Worm (Caenorhabditis elegans) whole organism, L1 larva: ENCODE measurements around the gene srx-73.
A peak's percentile ranks its signal among the peaks of the same experiment; 100 is the strongest.

ENCODE experiments used
- C04F5.9 ChIP-seq: sonication (generic microtip); optimal IDR thresholded peaks from 2 replicates; lab custom pipeline; 2016; ENCODE audit warnings: missing genetic modification characterization, missing compliant biosample characterization
- C16A3.4 ChIP-seq: fragments of 150-350 bp; optimal IDR thresholded peaks from 2 replicates; lab custom pipeline; 2014; ENCODE audit warnings: missing biosample characterization, missing genetic modification characterization
- C34B4.2 ChIP-seq: sonication (generic microtip); optimal IDR thresholded peaks from 2 replicates; lab custom pipeline; 2017; ENCODE audit warnings: mild to moderate bottlenecking, missing genetic modification characterization, missing compliant biosample characterization
- Y116A8C.19 ChIP-seq: sonication (generic microtip); optimal IDR thresholded peaks from 2 replicates; lab custom pipeline; 2016; ENCODE audit warnings: missing compliant biosample characterization, missing genetic modification characterization, borderline replicate concordance
- aha-1 ChIP-seq: fragments of 150-350 bp; optimal IDR thresholded peaks from 2 replicates; lab custom pipeline; 2014; ENCODE audit warnings: missing biosample characterization, missing genetic modification characterization
- alr-1 ChIP-seq: fragments of 200-800 bp; sonication (Bioruptor generic); optimal IDR thresholded peaks from 2 replicates; lab custom pipeline; 2018; ENCODE audit warnings: borderline replicate concordance, mild to moderate bottlenecking, missing genetic modification characterization, missing compliant biosample characterization
- aly-2 ChIP-seq: fragments of 150-350 bp; optimal IDR thresholded peaks from 2 replicates; lab custom pipeline; 2014; ENCODE audit warnings: missing biosample characterization, missing genetic modification characterization
- blmp-1 ChIP-seq: fragments of 150-350 bp; optimal IDR thresholded peaks from 2 replicates; lab custom pipeline; 2014; ENCODE audit warnings: missing biosample characterization, missing genetic modification characterization
- ceh-82 ChIP-seq, 3 experiments: fragments of 150-350 bp in 1 of 3; sonication (generic microtip) in 2 of 3; optimal IDR thresholded peaks; 2 replicates each; lab custom pipeline; 2014 to 2017; ENCODE audit warnings: missing biosample characterization in 3 of 3, missing genetic modification characterization in 3 of 3
- ceh-88 ChIP-seq: fragments of 200-800 bp; sonication (Bioruptor generic); IDR thresholded peaks from 2 replicates; pipeline ENCODE4 v1.3.6; 2022; ENCODE audit warnings: missing genetic modification characterization, missing compliant biosample characterization
- ceh-90 ChIP-seq: sonication (generic microtip); optimal IDR thresholded peaks from 2 replicates; lab custom pipeline; 2016; ENCODE audit warnings: missing genetic modification characterization, missing compliant biosample characterization
- dpl-1 ChIP-seq, 3 experiments: fragments of 150-350 bp in 2 of 3; sonication (generic microtip) in 1 of 3; optimal IDR thresholded peaks; 2 replicates each; lab custom pipeline; 2014 to 2017; ENCODE audit warnings: missing biosample characterization in 3 of 3, missing genetic modification characterization in 3 of 3, missing genetic modification reagents in 3 of 3
- efl-1 ChIP-seq, 4 experiments: fragments of 150-350 bp; optimal IDR thresholded peaks in 3 of 4; peaks in 1 of 4; 1 replicate in 1 of 4; 2 replicates in 3 of 4; lab custom pipeline; 2014; ENCODE audit warnings: missing biosample characterization in 2 of 4, missing genetic modification characterization in 2 of 4, missing genetic modification reagents in 2 of 4
- elt-2 ChIP-seq: sonication (generic microtip); optimal IDR thresholded peaks from 2 replicates; lab custom pipeline; 2016; ENCODE audit warnings: missing genetic modification characterization, mild to moderate bottlenecking, inconsistent platforms, missing compliant biosample characterization, missing genetic modification reagents
- fos-1 ChIP-seq: fragments of 150-350 bp; optimal IDR thresholded peaks from 2 replicates; lab custom pipeline; 2014; ENCODE audit warnings: missing biosample characterization, missing genetic modification characterization
- hpl-2 ChIP-seq: fragments of 150-350 bp; optimal IDR thresholded peaks from 2 replicates; lab custom pipeline; 2014; ENCODE audit warnings: missing biosample characterization, missing genetic modification reagents, missing genetic modification characterization
- irx-1 ChIP-seq: sonication (generic microtip); optimal IDR thresholded peaks from 2 replicates; lab custom pipeline; 2016; ENCODE audit warnings: missing genetic modification characterization, missing compliant biosample characterization
- isw-1 ChIP-seq: fragments of 200-800 bp; sonication (Bioruptor generic); IDR thresholded peaks from 2 replicates; pipeline ENCODE4 v1.3.6; 2022; ENCODE audit warnings: missing genetic modification characterization, missing compliant biosample characterization
- jun-1 ChIP-seq: fragments of 150-350 bp; optimal IDR thresholded peaks from 2 replicates; lab custom pipeline; 2014; ENCODE audit warnings: missing biosample characterization, missing genetic modification reagents, missing genetic modification characterization
- lin-13 ChIP-seq: fragments of 150-350 bp; optimal IDR thresholded peaks from 2 replicates; lab custom pipeline; 2014; ENCODE audit warnings: missing biosample characterization, missing genetic modification reagents, missing genetic modification characterization
- lin-35 ChIP-seq, 2 experiments: fragments of 150-350 bp; optimal IDR thresholded peaks; 2 replicates each; lab custom pipeline; 2014; ENCODE audit warnings: missing biosample characterization in 2 of 2, missing genetic modification characterization in 2 of 2, missing genetic modification reagents in 2 of 2
- lin-39 ChIP-seq: fragments of 150-350 bp; optimal IDR thresholded peaks from 2 replicates; lab custom pipeline; 2014; ENCODE audit warnings: missing biosample characterization, missing genetic modification reagents, missing genetic modification characterization
- lir-3 ChIP-seq: sonication (generic microtip); optimal IDR thresholded peaks from 2 replicates; lab custom pipeline; 2016; ENCODE audit warnings: mild to moderate bottlenecking, missing genetic modification characterization, moderate library complexity, missing compliant biosample characterization; ENCODE audit not compliant: poor library complexity
- lsy-2 ChIP-seq, 2 experiments: fragments of 150-350 bp; optimal IDR thresholded peaks; 2 replicates each; lab custom pipeline; 2014; ENCODE audit warnings: missing biosample characterization in 2 of 2, missing genetic modification characterization in 2 of 2
- mdl-1 ChIP-seq, 2 experiments: fragments of 150-350 bp; optimal IDR thresholded peaks; 2 replicates each; lab custom pipeline; 2014 to 2017; ENCODE audit warnings: missing biosample characterization in 2 of 2, missing genetic modification characterization in 2 of 2, inconsistent platforms in 1 of 2
- mef-2 ChIP-seq: fragments of 150-350 bp; optimal IDR thresholded peaks from 2 replicates; lab custom pipeline; 2014; ENCODE audit warnings: missing biosample characterization, missing genetic modification characterization
- nhr-11 ChIP-seq: fragments of 150-350 bp; optimal IDR thresholded peaks from 2 replicates; lab custom pipeline; 2014; ENCODE audit warnings: missing biosample characterization, missing genetic modification characterization
- nhr-20 ChIP-seq: sonication (generic microtip); optimal IDR thresholded peaks from 2 replicates; lab custom pipeline; 2016; ENCODE audit warnings: mild to moderate bottlenecking, missing genetic modification characterization, missing compliant biosample characterization
- nhr-237 ChIP-seq: fragments of 150-350 bp; optimal IDR thresholded peaks from 2 replicates; lab custom pipeline; 2014; ENCODE audit warnings: missing biosample characterization, missing genetic modification characterization
- nhr-47 ChIP-seq: sonication (generic microtip); optimal IDR thresholded peaks from 2 replicates; lab custom pipeline; 2016; ENCODE audit warnings: mild to moderate bottlenecking, missing genetic modification characterization, moderate library complexity, missing compliant biosample characterization
- nhr-84 ChIP-seq: sonication (generic microtip); optimal IDR thresholded peaks from 2 replicates; lab custom pipeline; 2017; ENCODE audit warnings: missing biosample characterization, missing genetic modification characterization
- nhr-90 ChIP-seq: sonication (generic microtip); optimal IDR thresholded peaks from 2 replicates; lab custom pipeline; 2016; ENCODE audit warnings: mild to moderate bottlenecking, missing genetic modification characterization, missing compliant biosample characterization; ENCODE audit not compliant: poor library complexity
- rnt-1 ChIP-seq: sonication (generic microtip); optimal IDR thresholded peaks from 2 replicates; lab custom pipeline; 2016; ENCODE audit warnings: mild to moderate bottlenecking, missing genetic modification characterization, moderate library complexity, missing compliant biosample characterization
- snu-23 ChIP-seq: sonication (generic microtip); optimal IDR thresholded peaks from 2 replicates; lab custom pipeline; 2016; ENCODE audit warnings: missing genetic modification characterization, missing compliant biosample characterization
- tbx-2 ChIP-seq: sonication (generic microtip); optimal IDR thresholded peaks from 2 replicates; lab custom pipeline; 2016; ENCODE audit warnings: missing genetic modification characterization, missing compliant biosample characterization
- unc-130 ChIP-seq: fragments of 150-350 bp; optimal IDR thresholded peaks from 2 replicates; lab custom pipeline; 2017; ENCODE audit warnings: missing biosample characterization, missing genetic modification characterization, inconsistent platforms
- unc-62 ChIP-seq: fragments of 150-350 bp; optimal IDR thresholded peaks from 2 replicates; lab custom pipeline; 2014; ENCODE audit warnings: missing biosample characterization, missing genetic modification reagents, missing genetic modification characterization
- unc-86 ChIP-seq: sonication (generic microtip); optimal IDR thresholded peaks from 2 replicates; lab custom pipeline; 2016; ENCODE audit warnings: missing genetic modification characterization, missing compliant biosample characterization

The srx-73 gene

DNA sequence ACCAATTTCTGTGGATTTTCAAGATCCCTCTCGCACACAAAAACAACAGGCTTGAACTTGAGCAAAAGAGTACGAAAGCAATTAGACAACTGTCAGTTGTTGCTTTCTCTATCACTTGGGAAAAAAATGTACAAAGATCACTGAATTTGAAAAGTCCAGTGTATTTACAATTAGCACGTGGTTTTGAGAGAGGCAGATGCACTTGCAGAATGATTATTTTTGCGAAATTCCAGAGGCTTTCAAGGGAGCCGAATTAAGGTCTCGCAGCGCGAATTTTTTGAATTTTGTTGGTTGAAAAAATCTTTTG, 27.7 kb upstream of the srx-73 start (continued):
- TF ChIP-seq C34B4.2 (tag; lab: Kevin White, UChicago) (no peak), blmp-1 (tag; lab: Kevin White, UChicago) (no peak), mdl-1 (tag; optimal IDR thresholded peaks at IDR 0.05; lab: Kevin White, UChicago) (peak in 1 of 2 experiments; percentile 27), aly-2 (tag; lab: Kevin White, UChicago) (no peak), hpl-2 (GFP tag; lab: Kevin White, UChicago) (no peak), unc-86 (tag; lab: Kevin White, UChicago) (no peak), lin-39 (tag; lab: Kevin White, UChicago) (no peak), C04F5.9 (tag; lab: Kevin White, UChicago) (no peak), nhr-90 (tag; lab: Kevin White, UChicago) (no peak), nhr-11 (tag; lab: Kevin White, UChicago) (no peak), nhr-237 (tag; lab: Kevin White, UChicago) (no peak), unc-130 (tag; lab: Kevin White, UChicago) (peak; percentile 32), elt-2 (no peak), lin-13 (GFP tag; lab: Kevin White, UChicago) (no peak), lsy-2 (tag; optimal IDR thresholded peaks at IDR 0.05; lab: Kevin White, UChicago) (peak; percentile 28 to 56), fos-1 (tag; lab: Kevin White, UChicago) (no peak), rnt-1 (tag; lab: Kevin White, UChicago) (peak; percentile 69), nhr-20 (peak; percentile 61), snu-23 (GFP tag; lab: Kevin White, UChicago) (peak; percentile 28)

DNA sequence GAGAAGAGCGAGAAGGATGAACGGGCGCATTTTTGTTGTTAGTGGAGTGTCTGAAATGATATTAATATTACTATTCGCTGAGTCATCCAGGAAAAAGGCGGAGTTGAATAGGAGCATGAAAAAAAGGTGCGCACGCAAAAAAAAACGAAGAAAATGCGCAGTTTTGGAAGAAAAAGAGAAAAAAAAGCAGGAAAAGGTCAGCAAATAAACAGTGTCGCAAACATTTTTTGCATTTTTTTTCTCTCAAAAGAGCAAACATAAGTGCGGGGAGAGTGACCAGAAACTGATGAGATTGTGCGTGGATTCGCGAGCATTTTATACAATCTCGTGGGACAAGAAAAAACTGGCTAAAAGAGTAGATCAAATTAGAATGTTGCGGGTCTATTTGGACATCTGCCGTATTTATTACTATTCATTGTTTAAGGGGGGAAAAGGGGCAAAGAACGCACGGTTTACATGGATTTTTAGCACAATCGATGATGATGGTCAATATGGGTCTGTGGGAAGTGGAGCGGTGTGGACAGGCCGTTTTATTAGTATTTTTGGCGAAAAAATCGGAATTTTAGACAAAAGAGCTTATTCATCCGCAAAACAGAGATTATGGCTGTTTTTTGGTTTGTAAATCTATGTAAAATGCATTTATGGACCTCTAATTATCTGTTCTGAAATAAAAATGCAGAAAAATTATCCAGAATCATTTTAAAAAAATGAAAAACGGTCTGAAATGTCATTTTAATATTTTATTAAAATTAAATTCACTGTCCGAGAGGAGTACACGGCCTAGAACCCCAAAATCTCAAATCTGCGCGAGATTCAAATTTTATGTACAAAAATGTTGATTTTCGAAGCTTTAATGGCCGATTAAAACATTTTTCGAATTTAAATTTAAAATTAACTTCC, 27.1 kb upstream of the srx-73 start, which contains the start of gene cpg-8:
Gene cpg-8, minus strand, starts transcription at position 51 of the 900 bp plus-strand sequence.
- TF ChIP-seq unc-62 (GFP tag; lab: Kevin White, UChicago) (no peak), lir-3 (tag; lab: Kevin White, UChicago) (peak; percentile 3), mef-2 (tag; lab: Kevin White, UChicago) (no peak), irx-1 (tag; lab: Kevin White, UChicago) (no peak), C34B4.2 (tag; lab: Kevin White, UChicago) (no peak), alr-1 (tag; lab: Kevin White, UChicago) (no peak), C16A3.4 (tag; lab: Kevin White, UChicago) (peak; percentile 4), ceh-82 (tag; optimal IDR thresholded peaks at IDR 0.05; lab: Kevin White, UChicago) (no peak), ceh-88 (no peak), jun-1 (tag; lab: Kevin White, UChicago) (no peak), efl-1 (optimal IDR thresholded peaks at IDR 0.05; lab: Kevin White, UChicago) (peak; percentile 52 to 58), efl-1 (GFP tag; optimal IDR thresholded peaks at IDR 0.05 in 1 of 2; lab: Kevin White, UChicago) (peak; percentile 54 to 95), lin-35 (GFP tag; optimal IDR thresholded peaks at IDR 0.05; lab: Kevin White, UChicago) (peak in 1 of 2 experiments; percentile 59), lin-13 (GFP tag; lab: Kevin White, UChicago) (no peak), nhr-90 (tag; lab: Kevin White, UChicago) (no peak), tbx-2 (tag; lab: Kevin White, UChicago) (no peak), nhr-47 (tag; lab: Kevin White, UChicago) (no peak), lin-39 (tag; lab: Kevin White, UChicago) (no peak), Y116A8C.19 (tag; lab: Kevin White, UChicago) (no peak), aha-1 (tag; lab: Kevin White, UChicago) (no peak), dpl-1 (GFP tag; optimal IDR thresholded peaks at IDR 0.05; lab: Kevin White, UChicago) (peak; percentile 22 to 61 (median 51))

DNA sequence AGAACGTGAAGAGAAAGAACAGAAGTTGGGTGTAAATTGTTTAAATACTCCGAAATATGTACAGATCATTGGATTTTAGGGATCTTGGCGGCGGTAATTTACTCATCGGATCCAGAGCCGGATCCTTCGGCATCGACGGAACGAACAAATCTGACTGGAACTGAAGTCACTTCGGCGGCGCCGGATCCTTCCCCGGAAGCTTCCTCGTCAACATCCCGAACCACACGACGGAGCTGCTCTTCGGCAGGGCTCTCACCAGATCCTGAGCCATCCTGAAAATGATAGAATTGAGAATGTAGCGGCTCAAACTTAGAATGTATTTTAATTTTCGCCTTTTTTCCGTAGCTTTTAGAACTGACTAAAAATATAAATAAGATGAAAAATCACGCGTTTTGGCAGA, 26.1 kb upstream of the srx-73 start:
- TF ChIP-seq nhr-84 (tag; lab: Kevin White, UChicago) (no peak), isw-1 (no peak), efl-1 (optimal IDR thresholded peaks at IDR 0.05; lab: Kevin White, UChicago) (no peak), efl-1 (GFP tag; optimal IDR thresholded peaks at IDR 0.05 in 1 of 2; lab: Kevin White, UChicago) (no peak), ceh-90 (tag; lab: Kevin White, UChicago) (no peak)
